Fruit fly (Drosophila melanogaster) whole organism, prepupa: ENCODE measurements around the gene Apt1.

ENCODE experiments used
- Blimp-1 ChIP-seq: fragments of 200-800 bp; sonication (Bioruptor generic); optimal IDR thresholded peaks from 3 replicates; lab custom pipeline; 2017; ENCODE audit warnings: missing biosample characterization, missing genetic modification characterization, mild to moderate bottlenecking, moderate library complexity, missing genetic modification reagents
- CG6276 ChIP-seq: fragments of 200-800 bp; sonication (Bioruptor generic); optimal IDR thresholded peaks from 2 replicates; lab custom pipeline; 2017; ENCODE audit warnings: missing biosample characterization, mild to moderate bottlenecking, missing genetic modification characterization
- CG6808 ChIP-seq: fragments of 200-800 bp; sonication (Bioruptor generic); optimal IDR thresholded peaks from 3 replicates; lab custom pipeline; 2017; ENCODE audit warnings: missing biosample characterization, missing genetic modification characterization, mild to moderate bottlenecking, moderate library complexity, missing genetic modification reagents
- CG6854 ChIP-seq: fragments of 200-800 bp; sonication (Bioruptor generic); optimal IDR thresholded peaks from 2 replicates; lab custom pipeline; 2017; ENCODE audit warnings: missing biosample characterization, mild to moderate bottlenecking, missing genetic modification characterization
- CG7368 ChIP-seq: fragments of 200-800 bp; sonication (Bioruptor generic); optimal IDR thresholded peaks from 3 replicates; lab custom pipeline; 2016; ENCODE audit warnings: missing biosample characterization, missing genetic modification characterization
- Ets21C ChIP-seq: fragments of 200-800 bp; sonication (Bioruptor generic); optimal IDR thresholded peaks from 3 replicates; lab custom pipeline; 2016; ENCODE audit warnings: missing biosample characterization, missing genetic modification characterization
- Sox102F ChIP-seq: fragments of 200-800 bp; sonication (Bioruptor generic); optimal IDR thresholded peaks from 2 replicates; lab custom pipeline; 2016; ENCODE audit warnings: missing biosample characterization, mild to moderate bottlenecking, missing genetic modification characterization
- acj6 ChIP-seq: fragments of 200-800 bp; sonication (Bioruptor generic); optimal IDR thresholded peaks from 3 replicates; lab custom pipeline; 2016; ENCODE audit warnings: missing biosample characterization, missing genetic modification characterization
- lz ChIP-seq: fragments of 200-800 bp; sonication (Bioruptor generic); optimal IDR thresholded peaks from 3 replicates; lab custom pipeline; 2016; ENCODE audit warnings: missing biosample characterization, missing genetic modification characterization

dm6 chr3L:11599965-11600420, 27.8 kb upstream of the Apt1 start, which contains the start of the genes CG14137 and CG46394:
- no peak for TF ChIP-seq acj6
- TF ChIP-seq CG6854 (GFP tag; lab: Kevin White, UChicago) = no peak
- no peak for TF ChIP-seq lz (GFP tag; lab: Kevin White, UChicago)
- TF ChIP-seq Blimp-1 (GFP tag; lab: Kevin White, UChicago) = no peak
- no peak for TF ChIP-seq CG7368 (GFP tag; lab: Kevin White, UChicago)
- TF ChIP-seq Sox102F = no peak
- no peak for TF ChIP-seq CG6808
- TF ChIP-seq Ets21C (GFP tag; lab: Kevin White, UChicago) = no peak
- TF ChIP-seq CG6276 = no peak
